Worm (Caenorhabditis elegans): ENCODE results near the gene F52E10.4.

DNA sequence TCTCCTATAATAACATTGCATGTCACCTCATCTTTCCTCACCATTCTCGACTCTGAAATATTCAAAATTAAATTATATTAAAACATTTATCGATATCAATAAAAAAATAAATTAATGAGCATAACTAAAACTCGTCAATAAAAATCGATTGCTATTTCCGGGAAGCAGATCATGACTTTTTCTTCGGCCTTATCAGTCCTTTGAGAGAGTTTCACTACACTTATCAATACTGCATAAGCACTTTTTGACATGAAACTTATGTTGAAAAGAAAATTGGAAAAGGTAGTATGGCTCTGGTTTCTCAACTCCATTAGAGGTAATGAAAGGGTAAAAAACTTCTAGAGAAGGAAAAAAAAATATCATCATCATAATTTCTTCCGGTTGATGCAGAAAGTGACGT, 32.8 kb downstream of the F52E10.4 start:
- TF ChIP-seq ceh-36 (tag; optimal IDR thresholded peaks at IDR 0.05) (no peak), ama-1 (optimal IDR thresholded peaks at IDR 0.05) (no peak), tra-4 (tag; optimal IDR thresholded peaks at IDR 0.05) (no peak), flt-1 (GFP tag; IDR thresholded peaks at IDR 0.05) (no peak), aly-1 (tag; optimal IDR thresholded peaks at IDR 0.05) (no peak), hnd-1 (tag; optimal IDR thresholded peaks at IDR 0.05) (no peak)

Data from whole organism, early embryonic.